Worm (Caenorhabditis elegans): Measurements from ENCODE around the gene bmy-1.
A peak's percentile ranks its signal among the peaks of the same experiment; 100 is the strongest.

Gene bmy-1

DNA sequence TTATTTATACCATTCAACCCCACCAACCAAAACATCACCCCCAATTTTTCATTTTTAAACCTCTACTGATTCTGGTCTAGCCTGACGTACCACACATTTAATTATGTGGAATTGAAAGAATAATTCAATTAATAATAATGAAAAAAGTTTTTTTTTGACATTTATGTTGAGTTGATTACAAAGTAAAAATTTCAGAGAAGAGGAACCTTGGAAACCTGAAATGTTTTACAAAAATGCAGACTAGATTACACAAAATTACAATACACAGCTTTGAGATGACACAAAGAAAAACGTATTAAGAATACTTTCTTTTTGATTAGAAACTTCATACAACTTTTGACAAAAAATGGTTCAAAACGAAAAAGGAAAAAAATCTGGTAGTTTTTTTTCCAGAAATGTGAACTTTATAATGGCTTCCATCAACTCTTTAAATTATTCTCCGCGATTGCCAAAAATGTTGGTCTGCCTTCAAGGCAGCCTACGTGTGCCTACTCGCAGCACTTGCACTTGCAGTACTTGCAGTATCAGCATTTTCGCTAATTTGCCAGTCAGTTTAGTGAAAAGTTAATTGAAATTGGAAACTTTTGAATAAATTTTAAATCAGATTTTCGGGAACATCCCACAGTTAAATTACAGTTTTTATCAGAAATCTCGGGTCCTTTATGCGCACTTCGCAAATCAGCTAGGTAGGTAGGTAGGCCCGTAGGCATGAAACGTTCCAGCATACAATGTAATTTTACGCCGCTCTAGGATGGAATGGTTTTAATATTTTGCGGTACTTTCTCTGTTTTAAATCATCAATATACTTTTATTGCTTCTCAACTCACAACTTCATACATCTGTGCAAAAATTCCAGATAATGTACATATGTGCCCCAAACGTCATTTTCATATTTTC is 17.6 kb upstream of the bmy-1 start (continued):
- TF ChIP-seq hlh-11 (tag; optimal IDR thresholded peaks at IDR 0.05) = peak; percentile 18
- peak in 1 of 2 experiments; percentile 79 for TF ChIP-seq unc-62 (GFP tag; optimal IDR thresholded peaks at IDR 0.05 in 1 of 2)
- TF ChIP-seq unc-62 (tag; optimal IDR thresholded peaks at IDR 0.05) = no peak
- no peak for TF ChIP-seq skn-1 (tag; optimal IDR thresholded peaks at IDR 0.05)
- TF ChIP-seq mxl-3 (GFP tag; optimal IDR thresholded peaks at IDR 0.05) = no peak
- TF ChIP-seq rbr-2 (tag; optimal IDR thresholded peaks at IDR 0.05) = no peak
- TF ChIP-seq gei-8 (GFP tag; optimal IDR thresholded peaks at IDR 0.05) = peak; percentile 63
- TF ChIP-seq ztf-7 (tag; optimal IDR thresholded peaks at IDR 0.05) = no peak
- no peak for TF ChIP-seq lin-13 (GFP tag; optimal IDR thresholded peaks at IDR 0.05)
- TF ChIP-seq vab-7 (GFP tag; IDR thresholded peaks at IDR 0.05) = no peak
- TF ChIP-seq snpc-4 (tag; optimal IDR thresholded peaks at IDR 0.05) = no peak
- TF ChIP-seq lim-7 (GFP tag; IDR thresholded peaks at IDR 0.05) = 0 out of 2 replicates have a peak, but pooled peaks have one; percentile 3
- TF ChIP-seq ZK337.2 (GFP tag; IDR thresholded peaks at IDR 0.05) = no peak
- 0 out of 2 replicates have a peak, but pooled peaks have one; percentile 12 for TF ChIP-seq ceh-20 (GFP tag; IDR thresholded peaks at IDR 0.05)
- peak; percentile 37; the same call in 1 of the 2 replicates for TF ChIP-seq pha-4 (GFP tag; IDR thresholded peaks at IDR 0.05)
- no peak for TF ChIP-seq pha-4 (tag; optimal IDR thresholded peaks at IDR 0.05)
- TF ChIP-seq dmd-6 (GFP tag; IDR thresholded peaks at IDR 0.05) = no peak
- peak; percentile 37 for TF ChIP-seq nhr-10 (tag; optimal IDR thresholded peaks at IDR 0.05)
- TF ChIP-seq aha-1 (tag) = peak; percentile 92
- peak; percentile 58 for TF ChIP-seq T26A8.4 (GFP tag; IDR thresholded peaks at IDR 0.05)
- TF ChIP-seq mes-2 (tag; optimal IDR thresholded peaks at IDR 0.05; ENCODE audit: poor library complexity, severe bottlenecking) = peak; percentile 37
- TF ChIP-seq nhr-41 (GFP tag; IDR thresholded peaks at IDR 0.05) = peak; percentile 61; the same call in 1 of the 2 replicates
- no peak for TF ChIP-seq daf-16 (GFP tag; optimal IDR thresholded peaks at IDR 0.05)
- no peak for TF ChIP-seq daf-16 (tag; optimal IDR thresholded peaks at IDR 0.05)
- peak; percentile 29 for TF ChIP-seq aly-2 (tag; optimal IDR thresholded peaks at IDR 0.05)

- no peak for TF ChIP-seq cey-2 (tag; optimal IDR thresholded peaks at IDR 0.05; ENCODE audit: borderline replicate concordance, insufficient read depth)
- TF ChIP-seq unc-130 (GFP tag; optimal IDR thresholded peaks at IDR 0.05) = no peak
- no peak for TF ChIP-seq lim-7 (GFP tag; IDR thresholded peaks at IDR 0.05)
- no peak for TF ChIP-seq mxl-2 (GFP tag; conservative IDR thresholded peaks at IDR 0.05)
- TF ChIP-seq Y5F2A.4 (GFP tag; optimal IDR thresholded peaks at IDR 0.05) = no peak
- TF ChIP-seq Y105C5A.15 (GFP tag; IDR thresholded peaks at IDR 0.05) = no peak
- no peak for TF ChIP-seq nhr-111 (GFP tag; optimal IDR thresholded peaks at IDR 0.05)
- TF ChIP-seq dmd-9 (GFP tag; IDR thresholded peaks at IDR 0.05) = no peak
- TF ChIP-seq hlh-11 (tag; optimal IDR thresholded peaks at IDR 0.05) = no peak
Observed at ce11 chrII:5341573-5341972, 16.9 kb upstream of the bmy-1 start.

DNA sequence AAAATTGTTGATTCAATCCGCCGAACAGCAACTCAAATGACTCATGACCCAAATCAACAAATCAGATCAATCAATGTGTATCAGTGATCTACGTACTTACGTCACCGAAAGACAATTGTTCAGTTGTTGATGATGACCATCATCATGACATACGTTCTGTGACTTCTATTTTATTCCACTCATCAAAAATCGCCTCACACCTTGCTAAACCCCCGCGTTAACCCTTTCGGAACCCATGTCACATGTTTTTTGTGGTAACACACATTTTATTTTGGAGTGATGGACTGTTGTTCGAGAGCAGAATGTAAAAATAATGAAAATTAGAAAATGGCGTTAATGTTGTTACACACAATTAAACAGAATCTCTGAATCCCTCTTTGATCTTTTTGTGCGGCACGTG is 16.1 kb upstream of the bmy-1 start:
- TF ChIP-seq Y5F2A.4 (GFP tag; optimal IDR thresholded peaks at IDR 0.05) (no peak), aha-1 (tag) (peak; percentile 62), daf-16 (GFP tag; optimal IDR thresholded peaks at IDR 0.05) (peak in 1 of 2 experiments; percentile 74), daf-16 (tag; optimal IDR thresholded peaks at IDR 0.05) (no peak), ceh-44 (GFP tag; IDR thresholded peaks at IDR 0.05) (no peak), lim-7 (GFP tag; IDR thresholded peaks at IDR 0.05) (no peak), mxl-3 (GFP tag; optimal IDR thresholded peaks at IDR 0.05) (peak; percentile 21), hlh-11 (tag; optimal IDR thresholded peaks at IDR 0.05) (peak; percentile 35), hlh-30 (tag; optimal IDR thresholded peaks at IDR 0.05; ENCODE audit: insufficient read depth) (peak; percentile 62)

ce11 chrII:5344775-5345174 is 13.7 kb upstream of the bmy-1 start, which contains the start of gene F09E5.14:
TSS of gene F09E5.14 (minus strand) at chrII:5344875.
- no peak for TF ChIP-seq nhr-111 (GFP tag; optimal IDR thresholded peaks at IDR 0.05)
- no peak for TF ChIP-seq nhr-25 (tag; optimal IDR thresholded peaks at IDR 0.05; ENCODE audit: borderline replicate concordance, insufficient read depth)
- TF ChIP-seq lin-29 (GFP tag; IDR thresholded peaks at IDR 0.05) = no peak

Data from whole organism, L4 larva.